Worm (Caenorhabditis elegans) whole organism, young adult: ENCODE data around the gene bgnt-1.1.

Source experiments
- B0336.3 ChIP-seq: fragments of 200-800 bp; sonication (Bioruptor generic); IDR thresholded peaks from 2 replicates; pipeline ENCODE4 v1.3.6; 2022; ENCODE audit warnings: missing genetic modification characterization, missing compliant biosample characterization
- C06A6.2 ChIP-seq: fragments of 200-800 bp; sonication (Bioruptor generic); conservative IDR thresholded peaks from 2 replicates; pipeline ENCODE4 v1.3.6; 2022; ENCODE audit warnings: missing genetic modification characterization, missing compliant biosample characterization
- D2030.7 ChIP-seq: fragments of 200-800 bp; sonication (Bioruptor generic); IDR thresholded peaks from 2 replicates; pipeline ENCODE4 v1.3.6; 2022; ENCODE audit warnings: missing genetic modification reagents, missing genetic modification characterization, missing compliant biosample characterization
- T26A5.8 ChIP-seq: sonication (generic microtip); optimal IDR thresholded peaks from 2 replicates; lab custom pipeline; 2016; ENCODE audit warnings: missing genetic modification characterization, missing compliant biosample characterization
- Y53F4B.3 ChIP-seq: fragments of 200-800 bp; sonication (Bioruptor generic); IDR thresholded peaks from 2 replicates; pipeline ENCODE4 v1.3.6; 2022; ENCODE audit warnings: missing genetic modification reagents, missing genetic modification characterization, missing compliant biosample characterization
- Y53G8AR.9 ChIP-seq: fragments of 200-800 bp; sonication (Bioruptor generic); conservative IDR thresholded peaks from 2 replicates; pipeline ENCODE4 v1.3.6; 2022; ENCODE audit warnings: missing genetic modification reagents, missing genetic modification characterization, missing compliant biosample characterization
- Y56A3A.18 ChIP-seq: fragments of 200-800 bp; sonication (Bioruptor generic); IDR thresholded peaks from 2 replicates; pipeline ENCODE4 v1.3.6; 2022; ENCODE audit warnings: missing genetic modification reagents, missing genetic modification characterization, missing compliant biosample characterization
- aptf-2 ChIP-seq: fragments of 200-800 bp; sonication (Bioruptor generic); conservative IDR thresholded peaks from 2 replicates; pipeline ENCODE4 v1.3.6; 2022; ENCODE audit warnings: missing genetic modification reagents, missing genetic modification characterization, missing compliant biosample characterization
- atf-7 ChIP-seq: sonication (generic microtip); optimal IDR thresholded peaks from 2 replicates; lab custom pipeline; 2017; ENCODE audit warnings: mild to moderate bottlenecking, missing genetic modification characterization, missing compliant biosample characterization
- ccch-3 ChIP-seq: fragments of 200-800 bp; sonication (Bioruptor generic); optimal IDR thresholded peaks from 2 replicates; lab custom pipeline; 2018; ENCODE audit warnings: mild to moderate bottlenecking, missing genetic modification characterization, missing compliant biosample characterization
- cebp-1 ChIP-seq, 2 experiments: fragments of 200-800 bp in 1 of 2; sonication (Bioruptor generic) in 1 of 2; sonication (generic microtip) in 1 of 2; IDR thresholded peaks in 1 of 2; optimal IDR thresholded peaks in 1 of 2; 2 replicates each; pipeline versions ENCODE4 v1.3.6 to Lab custom; 2017 to 2022; ENCODE audit warnings: missing compliant biosample characterization in 2 of 2, missing genetic modification characterization in 2 of 2, mild to moderate bottlenecking in 1 of 2, missing genetic modification reagents in 1 of 2, moderate library complexity in 1 of 2
- ceh-40 ChIP-seq: fragments of 200-800 bp; sonication (Bioruptor generic); IDR thresholded peaks from 2 replicates; pipeline ENCODE4 v1.3.6; 2022; ENCODE audit warnings: missing genetic modification characterization, missing compliant biosample characterization
- dox-1 ChIP-seq: fragments of 200-800 bp; sonication (Bioruptor generic); IDR thresholded peaks from 2 replicates; pipeline ENCODE4 v1.3.6; 2022; ENCODE audit warnings: missing genetic modification reagents, missing genetic modification characterization, missing compliant biosample characterization
- dpff-1 ChIP-seq: sonication (generic microtip); optimal IDR thresholded peaks from 2 replicates; lab custom pipeline; 2017; ENCODE audit warnings: mild to moderate bottlenecking, missing genetic modification characterization, missing compliant biosample characterization
- egl-44 ChIP-seq: fragments of 200-800 bp; sonication (Bioruptor generic); IDR thresholded peaks from 2 replicates; pipeline ENCODE4 v1.3.6; 2022; ENCODE audit warnings: missing genetic modification reagents, missing genetic modification characterization, missing compliant biosample characterization
- egrh-3 ChIP-seq: fragments of 200-800 bp; sonication (Bioruptor generic); IDR thresholded peaks from 2 replicates; pipeline ENCODE4 v1.3.6; 2022; ENCODE audit warnings: missing genetic modification reagents, missing genetic modification characterization, missing compliant biosample characterization
- ets-4 ChIP-seq: fragments of 200-800 bp; sonication (Bioruptor generic); optimal IDR thresholded peaks from 2 replicates; lab custom pipeline; 2018; ENCODE audit warnings: mild to moderate bottlenecking, missing genetic modification characterization, missing compliant biosample characterization
- gei-17 ChIP-seq: fragments of 200-800 bp; sonication (Bioruptor generic); optimal IDR thresholded peaks from 2 replicates; lab custom pipeline; 2018; ENCODE audit warnings: mild to moderate bottlenecking, missing genetic modification characterization, missing compliant biosample characterization
- hrde-1 ChIP-seq: sonication (generic microtip); optimal IDR thresholded peaks from 2 replicates; lab custom pipeline; 2016; ENCODE audit warnings: missing genetic modification characterization, mild to moderate bottlenecking, missing compliant biosample characterization, moderate library complexity, missing genotype, missing genetic modification reagents, borderline replicate concordance
- hsf-1 ChIP-seq: fragments of 200-800 bp; sonication (Bioruptor generic); IDR thresholded peaks from 2 replicates; pipeline ENCODE4 v1.3.6; 2022; ENCODE audit warnings: missing genetic modification reagents, missing genetic modification characterization, missing compliant biosample characterization
- lag-1 ChIP-seq: fragments of 200-800 bp; sonication (Bioruptor generic); IDR thresholded peaks from 2 replicates; pipeline ENCODE4 v1.3.6; 2022; ENCODE audit warnings: missing genetic modification reagents, missing genetic modification characterization, missing compliant biosample characterization
- madf-10 ChIP-seq: sonication (generic microtip); optimal IDR thresholded peaks from 2 replicates; lab custom pipeline; 2016; ENCODE audit warnings: mild to moderate bottlenecking, missing genetic modification characterization, missing compliant biosample characterization
- mes-4 ChIP-seq: sonication (generic microtip); optimal IDR thresholded peaks from 2 replicates; lab custom pipeline; 2016; ENCODE audit warnings: missing genotype, missing genetic modification characterization, missing compliant biosample characterization
- nfya-2 ChIP-seq: fragments of 200-800 bp; sonication (Bioruptor generic); IDR thresholded peaks from 2 replicates; pipeline ENCODE4 v1.3.6; 2022; ENCODE audit warnings: missing genetic modification reagents, missing genetic modification characterization, missing compliant biosample characterization
- nhr-80 ChIP-seq: sonication (generic microtip); optimal IDR thresholded peaks from 2 replicates; lab custom pipeline; 2016; ENCODE audit warnings: missing genetic modification characterization, missing compliant biosample characterization
- nhr-90 ChIP-seq: sonication (generic microtip); optimal IDR thresholded peaks from 2 replicates; lab custom pipeline; 2016; ENCODE audit warnings: missing genotype, mild to moderate bottlenecking, missing genetic modification characterization, missing compliant biosample characterization
- pha-4 ChIP-seq: fragments of 150-350 bp; sonication (generic microtip); optimal IDR thresholded peaks from 2 replicates; lab custom pipeline; 2014; ENCODE audit warnings: missing biosample characterization, missing genetic modification reagents, missing genetic modification characterization
- snpc-3.4 ChIP-seq: sonication (generic microtip); optimal IDR thresholded peaks from 2 replicates; lab custom pipeline; 2017; ENCODE audit warnings: missing genetic modification characterization, mild to moderate bottlenecking, missing compliant biosample characterization, antibody characterized with exemption, moderate library complexity, missing genotype, missing genetic modification reagents
- somi-1 ChIP-seq: fragments of 200-800 bp; sonication (Bioruptor generic); optimal IDR thresholded peaks from 2 replicates; lab custom pipeline; 2018; ENCODE audit warnings: mild to moderate bottlenecking, missing genetic modification characterization, missing compliant biosample characterization
- sptf-2 ChIP-seq: fragments of 200-800 bp; sonication (Bioruptor generic); optimal IDR thresholded peaks from 2 replicates; lab custom pipeline; 2018; ENCODE audit warnings: mild to moderate bottlenecking, missing genetic modification characterization, missing compliant biosample characterization
- tlf-1 ChIP-seq: fragments of 200-800 bp; sonication (Bioruptor generic); optimal IDR thresholded peaks from 2 replicates; lab custom pipeline; 2018; ENCODE audit warnings: mild to moderate bottlenecking, missing genetic modification characterization, missing compliant biosample characterization
- unc-62 ChIP-seq: fragments of 150-350 bp; optimal IDR thresholded peaks from 2 replicates; lab custom pipeline; 2014; ENCODE audit warnings: missing biosample characterization, missing genetic modification reagents, missing genetic modification characterization
- zim-3 ChIP-seq: sonication (generic microtip); optimal IDR thresholded peaks from 2 replicates; lab custom pipeline; 2017; ENCODE audit warnings: mild to moderate bottlenecking, missing genetic modification characterization, moderate library complexity, missing compliant biosample characterization
- ztf-18 ChIP-seq: sonication (generic microtip); optimal IDR thresholded peaks from 2 replicates; lab custom pipeline; 2016; ENCODE audit warnings: missing genotype, mild to moderate bottlenecking, missing genetic modification characterization, missing compliant biosample characterization
- ztf-26 ChIP-seq: sonication (generic microtip); optimal IDR thresholded peaks from 2 replicates; lab custom pipeline; 2017; ENCODE audit warnings: missing genetic modification characterization, missing compliant biosample characterization
- ztf-6 ChIP-seq: fragments of 200-800 bp; sonication (Bioruptor generic); IDR thresholded peaks from 2 replicates; pipeline ENCODE4 v1.3.6; 2022; ENCODE audit warnings: missing genetic modification reagents, missing genetic modification characterization, missing compliant biosample characterization

The bgnt-1.1 gene

ce11 chrIV:10511432-10511831 is 38.9 kb downstream of the bgnt-1.1 start (continued):
- TF ChIP-seq hsf-1 (GFP tag; lab: Robert Waterston, UW), result peak; percentile 59
- no peak for TF ChIP-seq dox-1 (GFP tag; lab: Robert Waterston, UW)
- TF ChIP-seq pha-4 (tag; lab: Kevin White, UChicago), result peak; percentile 15
- TF ChIP-seq dpff-1 (tag; lab: Kevin White, UChicago), result no peak
- TF ChIP-seq nhr-90 (tag; lab: Kevin White, UChicago), result peak; percentile 13
- TF ChIP-seq lag-1 (GFP tag; lab: Robert Waterston, UW), result no peak
- no peak for TF ChIP-seq mes-4
- no peak for TF ChIP-seq ztf-18 (tag; lab: Kevin White, UChicago)
- peak; percentile 97 for TF ChIP-seq atf-7 (tag; lab: Kevin White, UChicago)
- no peak for TF ChIP-seq ccch-3 (GFP tag; lab: Kevin White, UChicago)
- TF ChIP-seq egl-44 (GFP tag; lab: Robert Waterston, UW), result 0 out of 2 replicates have a peak, but pooled peaks have one; percentile 13
- no peak for TF ChIP-seq sptf-2 (GFP tag; lab: Kevin White, UChicago)
- no peak for TF ChIP-seq snpc-3.4 (tag; lab: Kevin White, UChicago)
- peak; percentile 51 for TF ChIP-seq madf-10 (tag; lab: Kevin White, UChicago)
- 0 out of 2 replicates have a peak, but pooled peaks have one; percentile 37 for TF ChIP-seq Y53G8AR.9
- TF ChIP-seq cebp-1 (GFP tag; IDR thresholded peaks at IDR 0.05; lab: Robert Waterston, UW), result no peak
- TF ChIP-seq cebp-1 (tag; optimal IDR thresholded peaks at IDR 0.05; lab: Kevin White, UChicago), result peak; percentile 48
- TF ChIP-seq gei-17 (GFP tag; lab: Kevin White, UChicago), result no peak
- TF ChIP-seq T26A5.8 (tag; lab: Kevin White, UChicago), result no peak
- TF ChIP-seq ztf-6 (GFP tag; lab: Robert Waterston, UW), result no peak
- no peak for TF ChIP-seq egrh-3 (GFP tag; lab: Robert Waterston, UW)

- TF ChIP-seq zim-3 (tag; lab: Kevin White, UChicago) (no peak), ets-4 (GFP tag; lab: Kevin White, UChicago) (no peak), ztf-26 (tag; lab: Kevin White, UChicago) (no peak), C06A6.2 (GFP tag; lab: Robert Waterston, UW) (no peak), tlf-1 (no peak), T26A5.8 (tag; lab: Kevin White, UChicago) (no peak)
- TF ChIP-seq, all 124 proteins: peak for 0
Observed at ce11 chrIV:10512752-10513151, 40.2 kb downstream of the bgnt-1.1 start.

ce11 chrIV:10513266-10513665 is 40.7 kb downstream of the bgnt-1.1 start:
- no peak for TF ChIP-seq zim-3 (tag; lab: Kevin White, UChicago)
- no peak for TF ChIP-seq cebp-1 (GFP tag; IDR thresholded peaks at IDR 0.05; lab: Robert Waterston, UW)
- TF ChIP-seq cebp-1 (tag; optimal IDR thresholded peaks at IDR 0.05; lab: Kevin White, UChicago), result peak; percentile 57
- TF ChIP-seq nhr-80 (tag; lab: Kevin White, UChicago), result peak; percentile 57
- peak; percentile 56 for TF ChIP-seq unc-62 (GFP tag; lab: Kevin White, UChicago)

ce11 chrIV:10515128-10515527 is 42.5 kb downstream of the bgnt-1.1 start, which contains the start of gene C02F4.4:
C02F4.4 (minus strand) TSS chrIV:10515228.
- TF ChIP-seq hrde-1 (tag; lab: Kevin White, UChicago) (no peak), somi-1 (GFP tag; lab: Kevin White, UChicago) (no peak), nfya-2 (GFP tag; lab: Robert Waterston, UW) (no peak), ceh-40 (GFP tag; lab: Robert Waterston, UW) (no peak)

- TF ChIP-seq mes-4, result no peak
- no peak for TF ChIP-seq ceh-40 (GFP tag; lab: Robert Waterston, UW)
- no peak for TF ChIP-seq Y53F4B.3 (GFP tag; lab: Robert Waterston, UW)
- no peak for TF ChIP-seq D2030.7 (GFP tag; lab: Robert Waterston, UW)
- no peak for TF ChIP-seq B0336.3 (GFP tag; lab: Robert Waterston, UW)
- no peak for TF ChIP-seq Y56A3A.18 (GFP tag; lab: Robert Waterston, UW)
- TF ChIP-seq aptf-2 (GFP tag; lab: Robert Waterston, UW), result no peak
Observed at ce11 chrIV:10518652-10519051, 46.1 kb downstream of the bgnt-1.1 start.
